Fruit fly (Drosophila melanogaster) whole organism, pupa: Measurements from ENCODE around the gene CG42553.

ENCODE experiments used
- CG14655 ChIP-seq: fragments of 200-800 bp; sonication (Bioruptor generic); optimal IDR thresholded peaks from 3 replicates; lab custom pipeline; 2017; ENCODE audit warnings: mild to moderate bottlenecking, missing biosample characterization, missing genetic modification reagents, missing genetic modification characterization
- CG15710 ChIP-seq: fragments of 200-800 bp; sonication (Bioruptor generic); optimal IDR thresholded peaks from 2 replicates; lab custom pipeline; 2018; ENCODE audit warnings: missing biosample characterization, mild to moderate bottlenecking, missing genetic modification characterization, moderate library complexity

- no peak for TF ChIP-seq CG14655 (GFP tag; lab: Kevin White, UChicago)
- TF ChIP-seq CG15710, result peak; percentile 87
These were observed 3.8 kb downstream of the CG42553 start, which contains the start of the genes CG13901 and CG13887 for dm6 chr3L:837552-838187.
